Worm (Caenorhabditis elegans): ENCODE measurements around the gene Y27F2A.6.
A peak's percentile ranks its signal among the peaks of the same experiment; 100 is the strongest.

Y27F2A.6 gene

DNA sequence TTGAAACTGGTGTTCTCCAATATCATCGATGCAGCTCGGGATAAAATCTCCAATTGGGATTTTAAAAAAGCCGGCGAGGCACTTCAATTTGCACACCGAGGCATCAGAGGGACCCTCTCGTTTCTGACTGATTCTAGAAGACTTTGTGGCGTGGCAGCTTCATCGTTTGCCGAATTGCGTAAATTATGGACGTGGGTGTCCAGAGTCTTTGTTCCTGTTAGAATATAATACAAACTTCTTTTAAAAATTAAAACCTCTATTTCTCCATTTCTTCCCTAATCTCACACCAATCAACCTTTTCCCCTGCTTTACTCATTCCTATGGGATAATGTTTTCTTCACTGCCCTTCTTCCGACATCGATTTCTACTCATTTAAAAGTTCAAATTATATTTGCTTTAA lies 27.2 kb upstream of the Y27F2A.6 start, which contains the start of gene ZC239.5:
TSS of gene ZC239.5 (plus strand) at position 301 of the 400 bp plus-strand sequence.
- TF ChIP-seq nhr-77 (tag; optimal IDR thresholded peaks at IDR 0.05) = no peak
- no peak for TF ChIP-seq F13H6.1 (tag; optimal IDR thresholded peaks at IDR 0.05)
- TF ChIP-seq ztf-1 (GFP tag; conservative IDR thresholded peaks at IDR 0.05) = no peak
- TF ChIP-seq alr-1 (tag; optimal IDR thresholded peaks at IDR 0.05) = no peak
- no peak for TF ChIP-seq snpc-4 (tag; optimal IDR thresholded peaks at IDR 0.05)
- no peak for TF ChIP-seq unc-39 (tag; optimal IDR thresholded peaks at IDR 0.05)

DNA sequence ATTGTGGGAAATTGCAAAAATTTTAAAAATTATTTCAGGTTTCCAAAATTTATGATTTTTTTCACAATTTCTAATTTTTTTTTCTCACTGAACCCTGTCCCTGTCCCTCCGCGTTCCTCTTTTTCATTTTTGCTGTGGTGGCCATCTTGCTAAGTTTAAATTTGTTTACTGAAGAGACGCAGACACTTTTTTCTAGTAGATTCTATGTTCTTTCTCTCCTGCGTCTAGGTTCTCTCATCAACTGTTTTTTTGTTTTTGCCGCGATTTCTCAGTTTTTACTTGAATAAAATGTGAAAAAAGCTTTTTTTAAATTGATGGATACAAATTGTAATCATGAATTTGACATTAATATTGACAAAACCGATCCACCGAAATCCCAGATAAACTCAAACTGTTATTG lies 26.1 kb upstream of the Y27F2A.6 start, which contains the start of gene ZC239.6:
TSS of gene ZC239.6 (plus strand) at position 381 of the 400 bp plus-strand sequence.
- TF ChIP-seq lsy-2 (tag; optimal IDR thresholded peaks at IDR 0.05) = peak in 1 of 2 experiments; percentile 61
- TF ChIP-seq ama-1 (optimal IDR thresholded peaks at IDR 0.05) = peak; percentile 15
- peak; percentile 10 for TF ChIP-seq fos-1 (tag; optimal IDR thresholded peaks at IDR 0.05)
- peak; percentile 80 for TF ChIP-seq C34F6.9 (tag; optimal IDR thresholded peaks at IDR 0.05)
- no peak for TF ChIP-seq nhr-21 (tag; optimal IDR thresholded peaks at IDR 0.05)
- no peak for TF ChIP-seq lin-39 (tag; optimal IDR thresholded peaks at IDR 0.05)
- no peak for TF ChIP-seq unc-62 (GFP tag; optimal IDR thresholded peaks at IDR 0.05)
- TF ChIP-seq ceh-82 (tag; optimal IDR thresholded peaks at IDR 0.05) = no peak
- peak; percentile 43 for TF ChIP-seq unc-55 (GFP tag; optimal IDR thresholded peaks at IDR 0.05)
- no peak for TF ChIP-seq alr-1 (tag; optimal IDR thresholded peaks at IDR 0.05)

DNA sequence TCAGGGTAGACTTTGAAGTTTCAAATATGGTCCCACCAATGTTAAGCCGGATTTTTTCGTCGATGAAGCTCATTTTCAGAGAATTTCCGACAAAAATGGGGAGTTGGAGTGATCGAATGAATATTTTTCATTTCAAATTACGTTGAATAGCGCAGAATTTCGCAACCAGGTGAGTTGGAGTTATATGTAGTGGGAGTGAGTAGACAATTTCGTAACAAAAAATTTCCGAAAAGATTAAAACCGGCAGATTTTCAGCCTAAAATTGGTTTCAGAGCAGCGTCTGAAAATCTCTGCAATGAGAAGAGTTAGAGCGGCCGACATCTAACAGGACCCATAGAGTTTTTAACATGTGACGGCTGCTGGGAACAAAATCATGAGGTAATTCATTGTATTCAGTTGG lies 25.5 kb upstream of the Y27F2A.6 start, which contains the start of gene sdz-35:
TSS of gene sdz-35 (minus strand) at position 101 of the 400 bp plus-strand sequence.
- no peak for TF ChIP-seq snpc-4 (tag; optimal IDR thresholded peaks at IDR 0.05)
- no peak for TF ChIP-seq nhr-237 (tag; optimal IDR thresholded peaks at IDR 0.05)
- TF ChIP-seq nhr-11 (tag; optimal IDR thresholded peaks at IDR 0.05) = no peak
- no peak for TF ChIP-seq lin-13 (GFP tag; optimal IDR thresholded peaks at IDR 0.05)
- TF ChIP-seq sma-9 (GFP tag; optimal IDR thresholded peaks at IDR 0.05) = no peak
- TF ChIP-seq sma-9 (tag; optimal IDR thresholded peaks at IDR 0.05) = no peak
- TF ChIP-seq ztf-1 (GFP tag; conservative IDR thresholded peaks at IDR 0.05) = no peak
- TF ChIP-seq lsy-2 (tag; optimal IDR thresholded peaks at IDR 0.05) = no peak
- no peak for TF ChIP-seq R02D3.7 (tag; optimal IDR thresholded peaks at IDR 0.05)
- TF ChIP-seq nhr-23 (tag; optimal IDR thresholded peaks at IDR 0.05) = no peak

DNA sequence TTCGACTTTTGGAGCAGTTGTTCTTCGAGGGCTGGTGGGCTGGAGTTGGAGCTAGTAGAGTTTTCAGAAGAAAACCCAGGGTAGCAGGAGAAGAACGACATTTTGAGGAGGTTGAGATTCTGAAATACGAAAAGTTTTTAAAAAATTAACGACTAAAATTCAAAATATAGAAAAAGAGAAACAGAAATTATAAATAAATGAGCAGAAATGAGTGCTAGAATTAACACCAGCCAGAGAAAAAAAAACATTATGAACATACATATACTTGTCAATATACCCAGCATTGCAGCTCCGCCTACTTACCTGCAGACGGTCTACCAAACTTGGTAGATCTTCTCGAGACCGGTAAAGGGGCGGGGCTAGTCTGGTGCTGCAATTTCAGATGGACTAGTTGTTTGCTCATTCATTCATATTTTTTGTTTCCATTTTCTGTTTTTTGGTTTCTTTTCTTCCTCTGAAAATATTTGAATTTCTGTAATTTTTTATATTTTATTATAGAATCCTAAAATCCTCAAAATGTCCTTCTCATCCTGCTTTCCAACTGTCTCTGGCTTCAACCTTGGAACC lies 23.3 kb upstream of the Y27F2A.6 start, which contains the start of the genes ZC239.20 and ZC239.21:
TSS of gene ZC239.20 (minus strand) at position 101 of the 567 bp plus-strand sequence.
TSS of gene ZC239.21 (plus strand) at position 517 of the 567 bp plus-strand sequence.
- TF ChIP-seq ztf-1 (GFP tag; conservative IDR thresholded peaks at IDR 0.05) (no peak), mbf-1 (tag; optimal IDR thresholded peaks at IDR 0.05) (no peak), snpc-4 (tag; optimal IDR thresholded peaks at IDR 0.05) (no peak), ama-1 (optimal IDR thresholded peaks at IDR 0.05) (no peak), unc-62 (GFP tag; optimal IDR thresholded peaks at IDR 0.05) (no peak), aly-2 (tag; optimal IDR thresholded peaks at IDR 0.05) (no peak), Y55F3AM.14 (GFP tag; optimal IDR thresholded peaks at IDR 0.05) (no peak), sem-4 (tag; optimal IDR thresholded peaks at IDR 0.05) (no peak), egl-27 (tag; optimal IDR thresholded peaks at IDR 0.05) (no peak), nhr-77 (tag; optimal IDR thresholded peaks at IDR 0.05) (no peak), nhr-25 (tag; optimal IDR thresholded peaks at IDR 0.05) (no peak), peb-1 (tag; optimal IDR thresholded peaks at IDR 0.05) (no peak)

DNA sequence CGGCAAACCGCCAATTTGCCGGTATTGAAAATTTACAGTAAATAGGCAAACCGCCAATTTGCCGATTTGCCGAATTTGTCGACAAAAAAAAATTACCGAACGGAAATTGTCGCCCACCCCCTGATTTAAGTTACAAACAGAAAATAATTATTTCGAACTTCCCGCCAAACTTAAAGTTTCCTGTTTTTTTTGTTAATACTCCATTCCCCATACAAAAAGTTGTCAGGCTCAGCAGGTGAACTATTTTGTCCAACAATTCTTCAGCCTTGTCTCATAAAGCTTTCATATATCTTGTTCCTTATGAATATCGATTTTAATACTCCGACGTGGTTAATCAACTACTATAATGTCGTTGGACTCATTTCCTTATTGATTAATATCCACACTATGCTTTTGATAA lies 20.2 kb upstream of the Y27F2A.6 start, which contains the start of gene sri-50:
TSS of gene sri-50 (plus strand) at position 301 of the 400 bp plus-strand sequence.
- no peak for TF ChIP-seq nhr-10 (tag; optimal IDR thresholded peaks at IDR 0.05)
- TF ChIP-seq elt-1 (tag; optimal IDR thresholded peaks at IDR 0.05) = no peak
- TF ChIP-seq alr-1 (tag; optimal IDR thresholded peaks at IDR 0.05) = no peak
- TF ChIP-seq zag-1 (tag; optimal IDR thresholded peaks at IDR 0.05) = no peak
- no peak for TF ChIP-seq dmd-4 (tag; optimal IDR thresholded peaks at IDR 0.05)
- no peak for TF ChIP-seq sem-4 (tag; optimal IDR thresholded peaks at IDR 0.05)
- TF ChIP-seq lsy-2 (tag; optimal IDR thresholded peaks at IDR 0.05) = no peak
- TF ChIP-seq snpc-4 (tag; optimal IDR thresholded peaks at IDR 0.05) = no peak
- no peak for TF ChIP-seq ztf-4 (tag; optimal IDR thresholded peaks at IDR 0.05)
- no peak for TF ChIP-seq Y55F3AM.14 (GFP tag; optimal IDR thresholded peaks at IDR 0.05)
- no peak for TF ChIP-seq ztf-1 (GFP tag; conservative IDR thresholded peaks at IDR 0.05)
- no peak for TF ChIP-seq ztf-11 (tag; optimal IDR thresholded peaks at IDR 0.05)
- no peak for TF ChIP-seq fos-1 (tag; optimal IDR thresholded peaks at IDR 0.05)
- no peak for TF ChIP-seq mab-5 (tag; optimal IDR thresholded peaks at IDR 0.05)
- TF ChIP-seq R02D3.7 (tag; optimal IDR thresholded peaks at IDR 0.05) = no peak
- TF ChIP-seq aly-2 (tag; optimal IDR thresholded peaks at IDR 0.05) = no peak
- no peak for TF ChIP-seq ceh-16 (tag; optimal IDR thresholded peaks at IDR 0.05)
- TF ChIP-seq peb-1 (tag; optimal IDR thresholded peaks at IDR 0.05) = no peak

Measured in whole organism, L2 larva.